Worm (Caenorhabditis elegans): ENCODE measurements around the gene W07B8.4.

DNA sequence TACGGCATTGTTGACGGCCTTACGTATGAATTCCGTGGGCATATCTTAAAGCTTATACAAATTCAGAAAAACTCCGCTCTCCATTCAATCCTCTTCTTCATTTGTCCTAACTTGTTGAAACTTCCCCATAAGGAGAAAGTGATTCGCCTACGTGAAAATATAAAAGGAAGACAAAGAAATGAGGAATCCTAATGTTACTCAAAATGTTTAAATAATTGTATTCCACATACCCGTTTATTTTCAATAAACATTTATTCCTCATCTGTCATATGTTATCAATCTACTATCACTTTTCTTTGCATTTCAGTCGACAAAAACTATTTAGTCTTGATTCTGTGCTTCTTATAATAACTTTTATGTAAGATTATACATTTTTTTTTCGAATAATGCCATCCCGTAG is 43.7 kb downstream of the W07B8.4 start, which contains the start of gene clec-203:
- no peak for TF ChIP-seq unc-39 (tag; optimal IDR thresholded peaks at IDR 0.05)
- TF ChIP-seq nhr-48 (tag; optimal IDR thresholded peaks at IDR 0.05): no peak
- no peak for TF ChIP-seq nhr-11 (tag; optimal IDR thresholded peaks at IDR 0.05)
- TF ChIP-seq lir-3 (tag; optimal IDR thresholded peaks at IDR 0.05): no peak
- no peak for TF ChIP-seq unc-62 (GFP tag; optimal IDR thresholded peaks at IDR 0.05 in 1 of 2)
- no peak for TF ChIP-seq unc-62 (tag; optimal IDR thresholded peaks at IDR 0.05)
- no peak for TF ChIP-seq ceh-82 (tag; optimal IDR thresholded peaks at IDR 0.05)
- no peak for TF ChIP-seq nhr-25 (tag; optimal IDR thresholded peaks at IDR 0.05; ENCODE audit: borderline replicate concordance, insufficient read depth)
- no peak for TF ChIP-seq ctbp-1 (GFP tag; IDR thresholded peaks at IDR 0.05)
- TF ChIP-seq skn-1 (tag; optimal IDR thresholded peaks at IDR 0.05): no peak
- no peak for TF ChIP-seq pqm-1 (tag; optimal IDR thresholded peaks at IDR 0.05)
- TF ChIP-seq ces-1 (GFP tag; optimal IDR thresholded peaks at IDR 0.05): no peak
- TF ChIP-seq set-16 (GFP tag; IDR thresholded peaks at IDR 0.05): no peak
- no peak for TF ChIP-seq pha-4 (GFP tag; IDR thresholded peaks at IDR 0.05)
- TF ChIP-seq pha-4 (tag; optimal IDR thresholded peaks at IDR 0.05): no peak
- TF ChIP-seq lin-13 (GFP tag; optimal IDR thresholded peaks at IDR 0.05): no peak

All from whole organism, L4 larva.